Worm (Caenorhabditis elegans) whole organism, young adult: ENCODE data around the gene Y38C1BA.1.

Experiments
- B0261.1 ChIP-seq: sonication (generic microtip); optimal IDR thresholded peaks from 2 replicates; lab custom pipeline; 2016; ENCODE audit warnings: mild to moderate bottlenecking, missing genetic modification characterization, moderate library complexity, missing compliant biosample characterization
- Y95B8A.8 ChIP-seq: fragments of 200-800 bp; sonication (Bioruptor generic); IDR thresholded peaks from 2 replicates; pipeline ENCODE4 v1.3.6; 2022; ENCODE audit warnings: missing genetic modification reagents, missing genetic modification characterization, missing compliant biosample characterization
- akir-1 ChIP-seq: fragments of 200-800 bp; sonication (Bioruptor generic); optimal IDR thresholded peaks from 2 replicates; lab custom pipeline; 2018; ENCODE audit warnings: mild to moderate bottlenecking, missing genetic modification characterization, moderate library complexity, missing compliant biosample characterization
- ceh-27 ChIP-seq: fragments of 200-800 bp; sonication (Bioruptor generic); optimal IDR thresholded peaks from 2 replicates; lab custom pipeline; 2018; ENCODE audit warnings: mild to moderate bottlenecking, missing genetic modification characterization, moderate library complexity, missing compliant biosample characterization
- ceh-79 ChIP-seq: sonication (generic microtip); optimal IDR thresholded peaks from 2 replicates; lab custom pipeline; 2017; ENCODE audit warnings: mild to moderate bottlenecking, missing genetic modification characterization, missing compliant biosample characterization
- let-526 ChIP-seq: fragments of 200-800 bp; sonication (Bioruptor generic); IDR thresholded peaks from 2 replicates; pipeline ENCODE4 v1.3.6; 2022; ENCODE audit warnings: missing genetic modification reagents, missing genetic modification characterization, missing compliant biosample characterization
- lir-1 ChIP-seq: fragments of 200-800 bp; sonication (Bioruptor generic); conservative IDR thresholded peaks from 2 replicates; pipeline ENCODE4 v1.3.6; 2022; ENCODE audit warnings: missing genetic modification reagents, missing genetic modification characterization, missing compliant biosample characterization
- lsl-1 ChIP-seq: fragments of 200-800 bp; sonication (Bioruptor generic); optimal IDR thresholded peaks from 2 replicates; lab custom pipeline; 2018; ENCODE audit warnings: mild to moderate bottlenecking, missing genetic modification characterization, moderate library complexity, missing compliant biosample characterization
- madf-10 ChIP-seq: sonication (generic microtip); optimal IDR thresholded peaks from 2 replicates; lab custom pipeline; 2016; ENCODE audit warnings: mild to moderate bottlenecking, missing genetic modification characterization, missing compliant biosample characterization
- madf-8 ChIP-seq: fragments of 200-800 bp; sonication (Bioruptor generic); conservative IDR thresholded peaks from 2 replicates; pipeline ENCODE4 v1.3.6; 2022; ENCODE audit warnings: missing genetic modification reagents, missing genetic modification characterization, missing compliant biosample characterization
- nfya-1 ChIP-seq: sonication (generic microtip); optimal IDR thresholded peaks from 2 replicates; lab custom pipeline; 2017; ENCODE audit warnings: antibody characterized with exemption, missing compliant biosample characterization, missing genetic modification characterization, borderline replicate concordance; ENCODE audit not compliant: insufficient read depth
- pha-4 ChIP-seq: fragments of 150-350 bp; sonication (generic microtip); optimal IDR thresholded peaks from 2 replicates; lab custom pipeline; 2014; ENCODE audit warnings: missing biosample characterization, missing genetic modification reagents, missing genetic modification characterization
- snpc-1.1 ChIP-seq: sonication (generic microtip); optimal IDR thresholded peaks from 2 replicates; lab custom pipeline; 2017; ENCODE audit warnings: missing genetic modification characterization, mild to moderate bottlenecking, missing compliant biosample characterization, antibody characterized with exemption, moderate library complexity, missing genotype, missing genetic modification reagents; ENCODE audit not compliant: insufficient read depth
- unc-62 ChIP-seq: fragments of 150-350 bp; optimal IDR thresholded peaks from 2 replicates; lab custom pipeline; 2014; ENCODE audit warnings: missing biosample characterization, missing genetic modification reagents, missing genetic modification characterization

- TF ChIP-seq unc-62 (GFP tag; lab: Kevin White, UChicago): no peak
- no peak for TF ChIP-seq akir-1
- no peak for TF ChIP-seq madf-10
- TF ChIP-seq let-526 (GFP tag; lab: Robert Waterston, UW): no peak
- TF ChIP-seq snpc-1.1 (tag; lab: Kevin White, UChicago): no peak
- TF ChIP-seq Y95B8A.8 (GFP tag; lab: Robert Waterston, UW): no peak
- TF ChIP-seq pha-4: no peak
- no peak for TF ChIP-seq nfya-1 (tag; lab: Kevin White, UChicago)
- no peak for TF ChIP-seq ceh-79 (tag; lab: Kevin White, UChicago)
- no peak for TF ChIP-seq madf-8 (GFP tag; lab: Robert Waterston, UW)
- TF ChIP-seq ceh-27: no peak
- TF ChIP-seq lir-1 (GFP tag; lab: Robert Waterston, UW): no peak
- TF ChIP-seq lsl-1 (GFP tag; lab: Kevin White, UChicago): no peak
- TF ChIP-seq B0261.1 (tag; lab: Kevin White, UChicago): no peak
These were observed 12.0 kb downstream of the Y38C1BA.1 start for ce11 chrIV:1791775-1792174.
